Worm (Caenorhabditis elegans) whole organism, early embryonic: ENCODE data around the gene Y51B9A.9.

Experiments used
- B0310.2 ChIP-seq: sonication (generic microtip); optimal IDR thresholded peaks from 2 replicates; lab custom pipeline; 2016; ENCODE audit warnings: mild to moderate bottlenecking, missing genetic modification characterization, missing compliant biosample characterization
- F13C5.2 ChIP-seq: sonication (generic microtip); optimal IDR thresholded peaks from 2 replicates; lab custom pipeline; 2017; ENCODE audit warnings: mild to moderate bottlenecking, missing genetic modification characterization, inconsistent platforms, missing compliant biosample characterization
- aly-1 ChIP-seq: sonication (generic microtip); optimal IDR thresholded peaks from 2 replicates; lab custom pipeline; 2016; ENCODE audit warnings: missing genetic modification characterization, missing compliant biosample characterization
- ama-1 ChIP-seq: fragments of 150-350 bp; optimal IDR thresholded peaks from 2 replicates; lab custom pipeline; 2014
- hnd-1 ChIP-seq: sonication (generic microtip); optimal IDR thresholded peaks from 2 replicates; lab custom pipeline; 2016; ENCODE audit warnings: missing genetic modification characterization, missing compliant biosample characterization
- sea-1 ChIP-seq: fragments of 200-800 bp; sonication (Bioruptor generic); conservative IDR thresholded peaks from 2 replicates; pipeline ENCODE4 v1.3.6; 2022; ENCODE audit warnings: missing genetic modification characterization, missing compliant biosample characterization
- tbx-37 ChIP-seq: fragments of 200-800 bp; sonication (Bioruptor generic); conservative IDR thresholded peaks from 2 replicates; pipeline ENCODE4 v1.3.6; 2022; ENCODE audit warnings: missing genetic modification reagents, missing genetic modification characterization, missing compliant biosample characterization

- TF ChIP-seq B0310.2 (tag; lab: Kevin White, UChicago) (no peak), ama-1 (lab: Kevin White, UChicago) (no peak), tbx-37 (GFP tag; lab: Robert Waterston, UW) (no peak), hnd-1 (no peak), sea-1 (no peak), F13C5.2 (tag; lab: Kevin White, UChicago) (no peak), aly-1 (tag; lab: Kevin White, UChicago) (no peak)
Measured at ce11 chrII:9372991-9373390, 24.4 kb downstream of the Y51B9A.9 start, which contains the start of gene C06C3.4.
